Worm (Caenorhabditis elegans) whole organism, L2 larva: ENCODE data around the gene nstp-2.

Experiments used
- C34F6.9 ChIP-seq: fragments of 150-350 bp; optimal IDR thresholded peaks from 2 replicates; lab custom pipeline; 2014; ENCODE audit warnings: missing biosample characterization, missing genetic modification characterization
- F13H6.1 ChIP-seq: sonication (generic microtip); optimal IDR thresholded peaks from 2 replicates; lab custom pipeline; 2016; ENCODE audit warnings: missing genetic modification characterization, missing compliant biosample characterization
- R02D3.7 ChIP-seq: fragments of 150-350 bp; optimal IDR thresholded peaks from 2 replicates; lab custom pipeline; 2014; ENCODE audit warnings: missing biosample characterization, missing genetic modification characterization
- Y55F3AM.14 ChIP-seq: fragments of 200-800 bp; sonication (Bioruptor generic); optimal IDR thresholded peaks from 2 replicates; lab custom pipeline; 2018; ENCODE audit warnings: mild to moderate bottlenecking, missing genetic modification characterization, missing compliant biosample characterization
- ZK546.5 ChIP-seq: sonication (generic microtip); optimal IDR thresholded peaks from 2 replicates; lab custom pipeline; 2017; ENCODE audit warnings: missing biosample characterization, missing genetic modification characterization
- alr-1 ChIP-seq: fragments of 150-350 bp; optimal IDR thresholded peaks from 2 replicates; lab custom pipeline; 2014; ENCODE audit warnings: missing biosample characterization, missing genetic modification characterization
- aly-2 ChIP-seq: fragments of 150-350 bp; optimal IDR thresholded peaks from 2 replicates; lab custom pipeline; 2014; ENCODE audit warnings: missing biosample characterization, missing genetic modification characterization
- ama-1 ChIP-seq: fragments of 150-350 bp; optimal IDR thresholded peaks from 2 replicates; lab custom pipeline; 2018; ENCODE audit warnings: inconsistent platforms
- blmp-1 ChIP-seq: sonication (generic microtip); optimal IDR thresholded peaks from 2 replicates; lab custom pipeline; 2017; ENCODE audit warnings: missing genetic modification characterization, mild to moderate bottlenecking, missing compliant biosample characterization, antibody characterized with exemption, moderate library complexity; ENCODE audit not compliant: insufficient read depth
- ceh-16 ChIP-seq: fragments of 150-350 bp; optimal IDR thresholded peaks from 2 replicates; lab custom pipeline; 2014; ENCODE audit warnings: missing biosample characterization, missing genetic modification characterization
- ceh-82 ChIP-seq: fragments of 150-350 bp; optimal IDR thresholded peaks from 2 replicates; lab custom pipeline; 2014; ENCODE audit warnings: missing biosample characterization, missing genetic modification characterization
- crh-2 ChIP-seq: sonication (generic microtip); optimal IDR thresholded peaks from 2 replicates; lab custom pipeline; 2017; ENCODE audit warnings: missing biosample characterization, missing genetic modification characterization
- dmd-4 ChIP-seq: sonication (generic microtip); optimal IDR thresholded peaks from 2 replicates; lab custom pipeline; 2017; ENCODE audit warnings: missing biosample characterization, missing genetic modification characterization
- egl-27 ChIP-seq: sonication (generic microtip); optimal IDR thresholded peaks from 3 replicates; lab custom pipeline; 2017; ENCODE audit warnings: missing biosample characterization, missing genetic modification reagents, missing genetic modification characterization
- elt-1 ChIP-seq: fragments of 150-350 bp; optimal IDR thresholded peaks from 2 replicates; lab custom pipeline; 2014; ENCODE audit warnings: missing biosample characterization, missing genetic modification characterization
- elt-3 ChIP-seq: sonication (generic microtip); optimal IDR thresholded peaks from 2 replicates; lab custom pipeline; 2017; ENCODE audit warnings: missing biosample characterization, missing genetic modification characterization
- fos-1 ChIP-seq: fragments of 150-350 bp; optimal IDR thresholded peaks from 2 replicates; lab custom pipeline; 2014; ENCODE audit warnings: missing biosample characterization, missing genetic modification characterization
- gmeb-1 ChIP-seq: fragments of 150-350 bp; optimal IDR thresholded peaks from 2 replicates; lab custom pipeline; 2014; ENCODE audit warnings: missing biosample characterization, missing genetic modification characterization
- lin-11 ChIP-seq: fragments of 150-350 bp; sonication (generic microtip); optimal IDR thresholded peaks from 2 replicates; lab custom pipeline; 2014; ENCODE audit warnings: missing biosample characterization, missing genetic modification characterization, inconsistent platforms, mixed read lengths
- lin-13 ChIP-seq: fragments of 150-350 bp; optimal IDR thresholded peaks from 2 replicates; lab custom pipeline; 2014; ENCODE audit warnings: missing biosample characterization, missing genetic modification reagents, missing genetic modification characterization
- lin-39 ChIP-seq: fragments of 150-350 bp; optimal IDR thresholded peaks from 2 replicates; lab custom pipeline; 2014; ENCODE audit warnings: missing biosample characterization, missing genetic modification reagents, missing genetic modification characterization
- lsy-2 ChIP-seq, 2 experiments: fragments of 150-350 bp in 1 of 2; sonication (generic microtip) in 1 of 2; optimal IDR thresholded peaks; 2 replicates each; lab custom pipeline; 2014 to 2017; ENCODE audit warnings: missing biosample characterization in 2 of 2, missing genetic modification characterization in 2 of 2
- mab-5 ChIP-seq: fragments of 150-350 bp; optimal IDR thresholded peaks from 2 replicates; lab custom pipeline; 2014; ENCODE audit warnings: missing biosample characterization, missing genetic modification characterization
- mbf-1 ChIP-seq: sonication (generic microtip); optimal IDR thresholded peaks from 2 replicates; lab custom pipeline; 2017; ENCODE audit warnings: missing biosample characterization, missing genetic modification characterization
- mdl-1 ChIP-seq, 2 experiments: fragments of 150-350 bp in 1 of 2; sonication (generic microtip) in 1 of 2; optimal IDR thresholded peaks; 2 replicates each; lab custom pipeline; 2017; ENCODE audit warnings: missing biosample characterization in 2 of 2, missing genetic modification characterization in 2 of 2
- nhr-10 ChIP-seq: sonication (generic microtip); optimal IDR thresholded peaks from 2 replicates; lab custom pipeline; 2017; ENCODE audit warnings: missing biosample characterization, missing genetic modification characterization
- nhr-11 ChIP-seq: fragments of 150-350 bp; optimal IDR thresholded peaks from 2 replicates; lab custom pipeline; 2014; ENCODE audit warnings: missing biosample characterization, missing genetic modification characterization
- nhr-12 ChIP-seq: fragments of 150-350 bp; optimal IDR thresholded peaks from 2 replicates; lab custom pipeline; 2014; ENCODE audit warnings: missing biosample characterization, missing genetic modification characterization
- nhr-129 ChIP-seq: fragments of 150-350 bp; optimal IDR thresholded peaks from 2 replicates; lab custom pipeline; 2014; ENCODE audit warnings: missing biosample characterization, missing genetic modification characterization
- nhr-21 ChIP-seq: fragments of 150-350 bp; optimal IDR thresholded peaks from 2 replicates; lab custom pipeline; 2014; ENCODE audit warnings: missing biosample characterization, missing genetic modification characterization
- nhr-23 ChIP-seq: fragments of 150-350 bp; optimal IDR thresholded peaks from 2 replicates; lab custom pipeline; 2014; ENCODE audit warnings: missing biosample characterization, missing genetic modification reagents, missing genetic modification characterization
- nhr-237 ChIP-seq: fragments of 150-350 bp; optimal IDR thresholded peaks from 2 replicates; lab custom pipeline; 2014; ENCODE audit warnings: missing biosample characterization, missing genetic modification characterization
- nhr-25 ChIP-seq: fragments of 150-350 bp; sonication (generic microtip); optimal IDR thresholded peaks from 3 replicates; lab custom pipeline; 2014; ENCODE audit warnings: missing biosample characterization, missing genetic modification characterization
- nhr-6 ChIP-seq: fragments of 150-350 bp; optimal IDR thresholded peaks from 2 replicates; lab custom pipeline; 2014; ENCODE audit warnings: missing biosample characterization, missing genetic modification characterization
- nhr-77 ChIP-seq: fragments of 150-350 bp; optimal IDR thresholded peaks from 2 replicates; lab custom pipeline; 2014; ENCODE audit warnings: missing biosample characterization, missing genetic modification characterization
- peb-1 ChIP-seq: fragments of 150-350 bp; optimal IDR thresholded peaks from 2 replicates; lab custom pipeline; 2014; ENCODE audit warnings: missing biosample characterization, missing genetic modification characterization
- sem-4 ChIP-seq: fragments of 150-350 bp; optimal IDR thresholded peaks from 2 replicates; lab custom pipeline; 2014; ENCODE audit warnings: missing biosample characterization, missing genetic modification reagents, missing genetic modification characterization
- skn-1 ChIP-seq: sonication (generic microtip); optimal IDR thresholded peaks from 2 replicates; lab custom pipeline; 2017; ENCODE audit warnings: missing biosample characterization, missing genetic modification characterization
- sma-3 ChIP-seq: sonication (generic microtip); optimal IDR thresholded peaks from 2 replicates; lab custom pipeline; 2016; ENCODE audit warnings: missing genetic modification reagents, missing genetic modification characterization, missing compliant biosample characterization
- sma-9 ChIP-seq, 2 experiments: fragments of 150-350 bp in 1 of 2; sonication (generic microtip) in 1 of 2; optimal IDR thresholded peaks; 2 replicates each; lab custom pipeline; 2014 to 2016; ENCODE audit warnings: missing genetic modification characterization in 2 of 2, mild to moderate bottlenecking in 1 of 2, missing biosample characterization in 1 of 2, missing compliant biosample characterization in 1 of 2, missing genetic modification reagents in 1 of 2, moderate library complexity in 1 of 2
- snpc-4 ChIP-seq: fragments of 150-350 bp; optimal IDR thresholded peaks from 2 replicates; lab custom pipeline; 2014; ENCODE audit warnings: missing biosample characterization, missing genetic modification characterization
- unc-39 ChIP-seq: fragments of 150-350 bp; optimal IDR thresholded peaks from 2 replicates; lab custom pipeline; 2014; ENCODE audit warnings: missing biosample characterization, missing genetic modification characterization
- unc-55 ChIP-seq: fragments of 150-350 bp; sonication (generic microtip); optimal IDR thresholded peaks from 3 replicates; lab custom pipeline; 2014; ENCODE audit warnings: missing biosample characterization, missing genetic modification reagents, missing genetic modification characterization
- unc-62 ChIP-seq: fragments of 150-350 bp; optimal IDR thresholded peaks from 2 replicates; lab custom pipeline; 2014; ENCODE audit warnings: missing biosample characterization, missing genetic modification reagents, missing genetic modification characterization
- zag-1 ChIP-seq: fragments of 150-350 bp; optimal IDR thresholded peaks from 2 replicates; lab custom pipeline; 2014; ENCODE audit warnings: missing biosample characterization, missing genetic modification characterization
- ztf-1 ChIP-seq: fragments of 200-800 bp; sonication (Bioruptor generic); conservative IDR thresholded peaks from 2 replicates; pipeline ENCODE4 v1.3.6; 2022; ENCODE audit warnings: missing genetic modification characterization, missing compliant biosample characterization
- ztf-11 ChIP-seq: sonication (generic microtip); optimal IDR thresholded peaks from 2 replicates; lab custom pipeline; 2017; ENCODE audit warnings: missing biosample characterization, missing genetic modification characterization
- ztf-4 ChIP-seq: fragments of 150-350 bp; optimal IDR thresholded peaks from 2 replicates; lab custom pipeline; 2014; ENCODE audit warnings: missing biosample characterization, missing genetic modification characterization

nstp-2 gene

ce11 chrIV:6556624-6557368 lies 49.2 kb downstream of the nstp-2 start, which contains the start of gene try-3:
Gene try-3, plus strand, starts transcription at chrIV:6557155.
- TF ChIP-seq lsy-2 (tag; optimal IDR thresholded peaks at IDR 0.05; lab: Kevin White, UChicago) (peak; percentile 44 to 70), lin-39 (tag; lab: Kevin White, UChicago) (no peak), zag-1 (tag; lab: Kevin White, UChicago) (peak; percentile 26), alr-1 (tag; lab: Kevin White, UChicago) (no peak), nhr-129 (tag; lab: Kevin White, UChicago) (peak; percentile 73), elt-1 (tag; lab: Kevin White, UChicago) (no peak), sma-9 (GFP tag; optimal IDR thresholded peaks at IDR 0.05; lab: Kevin White, UChicago) (peak; percentile 70), sma-9 (tag; optimal IDR thresholded peaks at IDR 0.05; lab: Kevin White, UChicago) (no peak), nhr-25 (peak; percentile 19), dmd-4 (tag; lab: Kevin White, UChicago) (no peak), sem-4 (tag; lab: Kevin White, UChicago) (no peak), F13H6.1 (tag; lab: Kevin White, UChicago) (peak; percentile 61), aly-2 (tag; lab: Kevin White, UChicago) (no peak), nhr-237 (no peak), ztf-11 (tag; lab: Kevin White, UChicago) (no peak), R02D3.7 (tag; lab: Kevin White, UChicago) (no peak), ama-1 (no peak), unc-55 (GFP tag; lab: Kevin White, UChicago) (peak; percentile 69), peb-1 (tag; lab: Kevin White, UChicago) (no peak), snpc-4 (no peak), ztf-4 (peak; percentile 34), mab-5 (tag; lab: Kevin White, UChicago) (no peak), ceh-82 (no peak), nhr-21 (peak; percentile 15), lin-11 (tag; lab: Kevin White, UChicago) (peak; percentile 56), gmeb-1 (tag; lab: Kevin White, UChicago) (peak; percentile 56), egl-27 (tag; lab: Kevin White, UChicago) (peak; percentile 21), skn-1 (no peak), sma-3 (peak; percentile 64), mbf-1 (tag; lab: Kevin White, UChicago) (no peak), nhr-10 (tag; lab: Kevin White, UChicago) (no peak), C34F6.9 (tag; lab: Kevin White, UChicago) (peak; percentile 77), blmp-1 (tag; lab: Kevin White, UChicago) (peak; percentile 12), nhr-6 (no peak), nhr-12 (tag; lab: Kevin White, UChicago) (no peak), ZK546.5 (tag; lab: Kevin White, UChicago) (no peak), lin-13 (peak; percentile 72), nhr-11 (no peak), fos-1 (tag; lab: Kevin White, UChicago) (peak; percentile 33), crh-2 (peak; percentile 78), nhr-23 (tag; lab: Kevin White, UChicago) (no peak), nhr-77 (tag; lab: Kevin White, UChicago) (no peak), unc-39 (tag; lab: Kevin White, UChicago) (no peak), unc-62 (GFP tag; lab: Kevin White, UChicago) (no peak), mdl-1 (tag; optimal IDR thresholded peaks at IDR 0.05; lab: Kevin White, UChicago) (peak in 1 of 2 experiments; percentile 60), ceh-16 (tag; lab: Kevin White, UChicago) (no peak), Y55F3AM.14 (GFP tag; lab: Kevin White, UChicago) (peak; percentile 24), elt-3 (tag; lab: Kevin White, UChicago) (no peak), ztf-1 (GFP tag; lab: Robert Waterston, UW) (no peak)
- TF ChIP-seq, all 48 proteins: peak for 20
